Worm (Caenorhabditis elegans) whole organism, L4 larva: ENCODE data around the gene cyn-8.

Source experiments
- ZK546.5 ChIP-seq, 2 experiments: sonication (generic microtip); optimal IDR thresholded peaks; 2 replicates each; lab custom pipeline; 2017; ENCODE audit warnings: missing biosample characterization in 2 of 2, missing genetic modification characterization in 2 of 2
- ama-1 ChIP-seq: fragments of 150-350 bp; optimal IDR thresholded peaks from 2 replicates; lab custom pipeline; 2014; ENCODE audit warnings: inconsistent platforms, mixed read lengths
- egl-27 ChIP-seq: sonication (generic microtip); optimal IDR thresholded peaks from 3 replicates; lab custom pipeline; 2017; ENCODE audit warnings: missing biosample characterization, missing genetic modification reagents, missing genetic modification characterization

ce11 chrX:8918792-8919191, 7.7 kb downstream of the cyn-8 start:
- no peak for TF ChIP-seq ZK546.5 (tag; optimal IDR thresholded peaks at IDR 0.05; lab: Kevin White, UChicago)
- no peak for TF ChIP-seq egl-27 (tag; lab: Kevin White, UChicago)
- no peak for TF ChIP-seq ama-1 (lab: Kevin White, UChicago)
